Worm (Caenorhabditis elegans) whole organism, L4 larva: ENCODE data around the gene aip-1.

Experiments used
- T20F7.1 ChIP-seq: fragments of 200-800 bp; sonication (Bioruptor generic); optimal IDR thresholded peaks from 2 replicates; lab custom pipeline; 2018; ENCODE audit warnings: mild to moderate bottlenecking, missing genetic modification characterization, missing compliant biosample characterization
- Y105C5A.15 ChIP-seq: fragments of 200-800 bp; sonication (Bioruptor generic); IDR thresholded peaks from 2 replicates; pipeline ENCODE4 v1.3.6; 2022; ENCODE audit warnings: missing genetic modification characterization, missing compliant biosample characterization
- Y48G9A.11 ChIP-seq: fragments of 200-800 bp; sonication (Bioruptor generic); IDR thresholded peaks from 2 replicates; pipeline ENCODE4 v1.3.6; 2022; ENCODE audit warnings: missing genetic modification reagents, missing genetic modification characterization, missing compliant biosample characterization
- ZK546.5 ChIP-seq, 2 experiments: sonication (generic microtip); optimal IDR thresholded peaks; 2 replicates each; lab custom pipeline; 2017; ENCODE audit warnings: missing biosample characterization in 2 of 2, missing genetic modification characterization in 2 of 2
- aha-1 ChIP-seq: fragments of 150-350 bp; peaks from one replicate; lab custom pipeline; 2014; ENCODE audit warnings: missing biosample characterization, missing genetic modification characterization
- aly-2 ChIP-seq: sonication (generic microtip); optimal IDR thresholded peaks from 2 replicates; lab custom pipeline; 2018; ENCODE audit warnings: missing biosample characterization, missing genetic modification characterization
- ceh-32 ChIP-seq: sonication (generic microtip); optimal IDR thresholded peaks from 2 replicates; lab custom pipeline; 2016; ENCODE audit warnings: mild to moderate bottlenecking, missing genetic modification characterization, missing compliant biosample characterization; ENCODE audit not compliant: poor library complexity
- ctbp-1 ChIP-seq: fragments of 200-800 bp; sonication (Bioruptor generic); IDR thresholded peaks from 2 replicates; pipeline ENCODE4 v1.3.6; 2022; ENCODE audit warnings: missing genetic modification reagents, missing genetic modification characterization, missing compliant biosample characterization
- daf-16 ChIP-seq, 3 experiments: sonication (generic microtip); optimal IDR thresholded peaks; 2 replicates each; lab custom pipeline; 2016 to 2017; ENCODE audit warnings: missing genetic modification characterization in 3 of 3, missing genetic modification reagents in 3 of 3, mild to moderate bottlenecking in 2 of 3, missing compliant biosample characterization in 2 of 3, missing biosample characterization in 1 of 3, moderate library complexity in 1 of 3
- daf-19 ChIP-seq: fragments of 200-800 bp; sonication (Bioruptor generic); conservative IDR thresholded peaks from 2 replicates; pipeline ENCODE4 v1.3.6; 2022; ENCODE audit warnings: missing genetic modification characterization, missing compliant biosample characterization
- dpl-1 ChIP-seq: fragments of 150-350 bp; optimal IDR thresholded peaks from 2 replicates; lab custom pipeline; 2014; ENCODE audit warnings: missing biosample characterization, missing genetic modification reagents, missing genetic modification characterization
- duxl-1 ChIP-seq: sonication (generic microtip); optimal IDR thresholded peaks from 2 replicates; lab custom pipeline; 2016; ENCODE audit warnings: mild to moderate bottlenecking, missing genetic modification characterization, moderate library complexity, missing compliant biosample characterization; ENCODE audit not compliant: poor library complexity
- egl-27 ChIP-seq: sonication (generic microtip); optimal IDR thresholded peaks from 3 replicates; lab custom pipeline; 2017; ENCODE audit warnings: missing biosample characterization, missing genetic modification reagents, missing genetic modification characterization
- egl-43 ChIP-seq: fragments of 200-800 bp; sonication (Bioruptor generic); IDR thresholded peaks from 2 replicates; pipeline ENCODE4 v1.3.6; 2022; ENCODE audit warnings: missing genetic modification reagents, missing genetic modification characterization, missing compliant biosample characterization
- fkh-10 ChIP-seq: fragments of 150-350 bp; optimal IDR thresholded peaks from 2 replicates; lab custom pipeline; 2014; ENCODE audit warnings: missing biosample characterization, missing genetic modification reagents, missing genetic modification characterization
- fos-1 ChIP-seq: fragments of 150-350 bp; optimal IDR thresholded peaks from 2 replicates; lab custom pipeline; 2014; ENCODE audit warnings: missing biosample characterization, missing genetic modification characterization
- gei-8 ChIP-seq: fragments of 200-800 bp; sonication (Bioruptor generic); optimal IDR thresholded peaks from 2 replicates; lab custom pipeline; 2018; ENCODE audit warnings: mild to moderate bottlenecking, missing genetic modification characterization, missing compliant biosample characterization
- hlh-30 ChIP-seq: sonication (generic microtip); optimal IDR thresholded peaks from 2 replicates; lab custom pipeline; 2017; ENCODE audit warnings: antibody characterized with exemption, mild to moderate bottlenecking, missing genetic modification characterization, missing compliant biosample characterization; ENCODE audit not compliant: insufficient read depth
- hmg-1.1 ChIP-seq: fragments of 200-800 bp; sonication (Bioruptor generic); IDR thresholded peaks from 2 replicates; pipeline ENCODE4 v1.3.6; 2022; ENCODE audit warnings: missing genetic modification reagents, missing genetic modification characterization, missing compliant biosample characterization
- lin-39 ChIP-seq: fragments of 150-350 bp; optimal IDR thresholded peaks from 2 replicates; lab custom pipeline; 2014; ENCODE audit warnings: missing biosample characterization, missing genetic modification reagents, missing genetic modification characterization
- lsy-2 ChIP-seq, 2 experiments: fragments of 150-350 bp in 1 of 2; sonication (generic microtip) in 1 of 2; optimal IDR thresholded peaks; 2 replicates each; lab custom pipeline; 2014 to 2017; ENCODE audit warnings: missing biosample characterization in 2 of 2, missing genetic modification characterization in 2 of 2
- madf-9 ChIP-seq: fragments of 200-800 bp; sonication (Bioruptor generic); conservative IDR thresholded peaks from 2 replicates; pipeline ENCODE4 v1.3.6; 2022; ENCODE audit warnings: missing genetic modification reagents, missing genetic modification characterization, missing compliant biosample characterization
- mdt-29 ChIP-seq: fragments of 200-800 bp; sonication (Bioruptor generic); IDR thresholded peaks from 2 replicates; pipeline ENCODE4 v1.3.6; 2022; ENCODE audit warnings: missing genetic modification reagents, missing genetic modification characterization, missing compliant biosample characterization
- mep-1 ChIP-seq: fragments of 150-350 bp; sonication (generic microtip); optimal IDR thresholded peaks from 3 replicates; lab custom pipeline; 2014; ENCODE audit warnings: missing biosample characterization, missing genetic modification characterization
- mxl-2 ChIP-seq: fragments of 200-800 bp; sonication (Bioruptor generic); conservative IDR thresholded peaks from 2 replicates; pipeline ENCODE4 v1.3.6; 2022; ENCODE audit warnings: missing genetic modification reagents, missing genetic modification characterization, missing compliant biosample characterization
- nhr-237 ChIP-seq: sonication (generic microtip); optimal IDR thresholded peaks from 2 replicates; lab custom pipeline; 2017; ENCODE audit warnings: missing biosample characterization, missing genetic modification characterization
- nhr-42 ChIP-seq: fragments of 200-800 bp; sonication (Bioruptor generic); IDR thresholded peaks from 2 replicates; pipeline ENCODE4 v1.3.6; 2022; ENCODE audit warnings: missing genetic modification characterization, missing compliant biosample characterization
- nhr-6 ChIP-seq: fragments of 150-350 bp; optimal IDR thresholded peaks from 2 replicates; lab custom pipeline; 2014; ENCODE audit warnings: missing biosample characterization, missing genetic modification characterization
- nhr-77 ChIP-seq: fragments of 150-350 bp; optimal IDR thresholded peaks from 2 replicates; lab custom pipeline; 2014; ENCODE audit warnings: missing biosample characterization, missing genetic modification characterization
- rbr-2 ChIP-seq: sonication (generic microtip); optimal IDR thresholded peaks from 2 replicates; lab custom pipeline; 2016; ENCODE audit warnings: missing genotype, missing genetic modification characterization, missing compliant biosample characterization
- saeg-2 ChIP-seq: fragments of 200-800 bp; sonication (Bioruptor generic); IDR thresholded peaks from 2 replicates; pipeline ENCODE4 v1.3.6; 2022; ENCODE audit warnings: missing genetic modification reagents, missing genetic modification characterization, missing compliant biosample characterization
- sdz-12 ChIP-seq: fragments of 200-800 bp; sonication (Bioruptor generic); optimal IDR thresholded peaks from 2 replicates; lab custom pipeline; 2018; ENCODE audit warnings: mild to moderate bottlenecking, missing genetic modification characterization, missing compliant biosample characterization
- skn-1 ChIP-seq: fragments of 150-350 bp; optimal IDR thresholded peaks from 2 replicates; lab custom pipeline; 2014; ENCODE audit warnings: missing biosample characterization, missing genetic modification characterization
- spr-1 ChIP-seq: sonication (generic microtip); optimal IDR thresholded peaks from 2 replicates; lab custom pipeline; 2016; ENCODE audit warnings: mild to moderate bottlenecking, missing genetic modification characterization, missing compliant biosample characterization
- tra-1 ChIP-seq: fragments of 200-800 bp; sonication (Bioruptor generic); IDR thresholded peaks from 2 replicates; pipeline ENCODE4 v1.3.6; 2022; ENCODE audit warnings: missing genetic modification reagents, missing genetic modification characterization, missing compliant biosample characterization
- unc-62 ChIP-seq, 3 experiments: fragments of 150-350 bp in 1 of 3; sonication (generic microtip); optimal IDR thresholded peaks in 2 of 3; peaks in 1 of 3; 1 replicate in 1 of 3; 2 replicates in 2 of 3; lab custom pipeline; 2014 to 2017; ENCODE audit warnings: missing biosample characterization in 3 of 3, missing genetic modification characterization in 3 of 3, missing genetic modification reagents in 3 of 3, missing genotype in 1 of 3
- zip-11 ChIP-seq: fragments of 200-800 bp; sonication (Bioruptor generic); IDR thresholded peaks from 2 replicates; pipeline ENCODE4 v1.3.6; 2022; ENCODE audit warnings: missing genetic modification characterization, missing compliant biosample characterization

aip-1 gene

ce11 chrV:14003587-14004156 is 8.5 kb upstream of the aip-1 start (continued):
- TF ChIP-seq duxl-1 (tag; lab: Kevin White, UChicago) (no peak), nhr-42 (no peak), fos-1 (tag; lab: Kevin White, UChicago) (no peak), gei-8 (GFP tag; lab: Kevin White, UChicago) (no peak), nhr-6 (tag; lab: Kevin White, UChicago) (no peak), aha-1 (peak; percentile 49), ceh-32 (no peak), lin-39 (tag; lab: Kevin White, UChicago) (no peak), sdz-12 (GFP tag; lab: Kevin White, UChicago) (no peak), ZK546.5 (tag; optimal IDR thresholded peaks at IDR 0.05; lab: Kevin White, UChicago) (no peak), Y105C5A.15 (no peak), dpl-1 (GFP tag; lab: Kevin White, UChicago) (no peak), aly-2 (tag; lab: Kevin White, UChicago) (no peak), mdt-29 (GFP tag; lab: Robert Waterston, UW) (no peak), mxl-2 (GFP tag; lab: Robert Waterston, UW) (no peak), zip-11 (no peak), tra-1 (GFP tag; lab: Robert Waterston, UW) (peak; percentile 14; the same call in 1 of the 2 replicates), rbr-2 (tag; lab: Kevin White, UChicago) (peak; percentile 18), ctbp-1 (GFP tag; lab: Robert Waterston, UW) (no peak), spr-1 (tag; lab: Kevin White, UChicago) (no peak), egl-43 (GFP tag; lab: Robert Waterston, UW) (no peak), T20F7.1 (GFP tag; lab: Kevin White, UChicago) (no peak), daf-16 (GFP tag; optimal IDR thresholded peaks at IDR 0.05; lab: Kevin White, UChicago) (peak in 1 of 2 experiments; percentile 41), daf-16 (tag; optimal IDR thresholded peaks at IDR 0.05; lab: Kevin White, UChicago) (no peak), Y48G9A.11 (GFP tag; lab: Robert Waterston, UW) (no peak), madf-9 (GFP tag; lab: Robert Waterston, UW) (no peak), unc-62 (GFP tag; optimal IDR thresholded peaks at IDR 0.05 in 1 of 2; lab: Kevin White, UChicago) (peak in 1 of 2 experiments; percentile 72), unc-62 (tag; optimal IDR thresholded peaks at IDR 0.05; lab: Kevin White, UChicago) (no peak), lsy-2 (tag; optimal IDR thresholded peaks at IDR 0.05; lab: Kevin White, UChicago) (peak in 1 of 2 experiments; percentile 2), skn-1 (no peak)
- TF ChIP-seq, all 104 proteins: peak for 11

- TF ChIP-seq fkh-10 (GFP tag; lab: Kevin White, UChicago), result peak; percentile 28
- TF ChIP-seq lsy-2 (tag; optimal IDR thresholded peaks at IDR 0.05; lab: Kevin White, UChicago), result peak in 1 of 2 experiments; percentile 37
- TF ChIP-seq saeg-2 (GFP tag; lab: Robert Waterston, UW), result no peak
- TF ChIP-seq egl-27, result no peak
- peak; percentile 64 for TF ChIP-seq hlh-30 (tag; lab: Kevin White, UChicago)
Measured at ce11 chrV:14004342-14004741, 7.8 kb upstream of the aip-1 start.

ce11 chrV:14005812-14006211 is 6.3 kb upstream of the aip-1 start, which contains the start of gene ric-7:
ric-7 (minus strand) TSS chrV:14005912.
- no peak for TF ChIP-seq nhr-77
- peak; percentile 88 for TF ChIP-seq aha-1

ce11 chrV:14006819-14007218 is 5.3 kb upstream of the aip-1 start:
- TF ChIP-seq lin-39 (tag; lab: Kevin White, UChicago), result no peak
- TF ChIP-seq hmg-1.1 (GFP tag; lab: Robert Waterston, UW), result peak; percentile 56
- TF ChIP-seq nhr-237 (tag; lab: Kevin White, UChicago), result no peak
- TF ChIP-seq rbr-2 (tag; lab: Kevin White, UChicago), result peak; percentile 51
- TF ChIP-seq mep-1 (tag; lab: Kevin White, UChicago), result peak; percentile 16
- TF ChIP-seq daf-19 (GFP tag; lab: Robert Waterston, UW), result peak; percentile 71; the same call in 1 of the 2 replicates
- TF ChIP-seq ctbp-1 (GFP tag; lab: Robert Waterston, UW), result 0 out of 2 replicates have a peak, but pooled peaks have one; percentile 40
- peak in 1 of 2 experiments; percentile 47 for TF ChIP-seq lsy-2 (tag; optimal IDR thresholded peaks at IDR 0.05; lab: Kevin White, UChicago)
